Fruit fly (Drosophila melanogaster): Measurements from ENCODE around the gene GstT3.

Gene GstT3

dm6 chrX:20519049-20519448, 51.8 kb downstream of the GstT3 start (continued):
- TF ChIP-seq Poxn (GFP tag; IDR thresholded peaks at IDR 0.05) (no peak), gce (GFP tag; IDR thresholded peaks at IDR 0.05) (no peak), Hsf (GFP tag; optimal IDR thresholded peaks at IDR 0.05) (peak; percentile 39), nerfin-2 (GFP tag; IDR thresholded peaks at IDR 0.05; ENCODE audit: partially characterized antibody) (no peak), CG17186 (GFP tag; optimal IDR thresholded peaks at IDR 0.05) (no peak), CG8924 (tag; optimal IDR thresholded peaks at IDR 0.05) (no peak), run (tag; optimal IDR thresholded peaks at IDR 0.05) (peak; percentile 19), zfh1 (GFP tag; IDR thresholded peaks at IDR 0.05) (peak; percentile 52; the same call in 1 of the 3 replicates), CG3163 (GFP tag; optimal IDR thresholded peaks at IDR 0.05) (peak; percentile 7), row (GFP tag; IDR thresholded peaks at IDR 0.05) (peak; percentile 72), ftz-f1 (GFP tag; optimal IDR thresholded peaks at IDR 0.05) (no peak), esg (GFP tag; conservative IDR thresholded peaks at IDR 0.05) (peak; percentile 44; the same call in 1 of the 2 replicates), psq (GFP tag; optimal IDR thresholded peaks at IDR 0.05) (no peak), CG6272 (GFP tag; IDR thresholded peaks at IDR 0.05) (no peak), phol (tag; optimal IDR thresholded peaks at IDR 0.05) (peak; percentile 47), CG2202 (tag; optimal IDR thresholded peaks at IDR 0.05) (no peak), CG13624 (GFP tag; optimal IDR thresholded peaks at IDR 0.05) (no peak), CG31224 (GFP tag; IDR thresholded peaks at IDR 0.05) (no peak), CG3281 (GFP tag; optimal IDR thresholded peaks at IDR 0.05) (no peak), onecut (GFP tag; IDR thresholded peaks at IDR 0.05) (peak; percentile 44; the same call in 1 of the 2 replicates), twi (tag; optimal IDR thresholded peaks at IDR 0.05) (no peak), lbe (GFP tag; optimal IDR thresholded peaks at IDR 0.05) (no peak), CG4424 (GFP tag; optimal IDR thresholded peaks at IDR 0.05) (peak; percentile 14), HLH54F (GFP tag; optimal IDR thresholded peaks at IDR 0.05) (no peak), CG2678 (tag; optimal IDR thresholded peaks at IDR 0.05) (peak; percentile 58), gro (GFP tag; optimal IDR thresholded peaks at IDR 0.05) (no peak), CG34224 (GFP tag; IDR thresholded peaks at IDR 0.05; ENCODE audit: partially characterized antibody) (no peak), usp (GFP tag; optimal IDR thresholded peaks at IDR 0.05) (no peak), Med (GFP tag) (peak; percentile 52), CG17361 (GFP tag; IDR thresholded peaks at IDR 0.05) (0 out of 3 replicates have a peak, but pooled peaks have one; percentile 13), ind (GFP tag; optimal IDR thresholded peaks at IDR 0.05) (peak; percentile 37), CG2712 (tag; optimal IDR thresholded peaks at IDR 0.05) (peak; percentile 43), pnt (GFP tag; optimal IDR thresholded peaks at IDR 0.05) (no peak), CG14441 (GFP tag; IDR thresholded peaks at IDR 0.05) (peak; percentile 60), CG34422 (GFP tag; IDR thresholded peaks at IDR 0.05) (0 out of 3 replicates have a peak, but pooled peaks have one; percentile 55), CG9932 (GFP tag; IDR thresholded peaks at IDR 0.05) (peak; percentile 47), CG7987 (GFP tag; optimal IDR thresholded peaks at IDR 0.05) (no peak), Atf6 (GFP tag; IDR thresholded peaks at IDR 0.05) (peak; percentile 35; the same call in 1 of the 2 replicates), eve (GFP tag; optimal IDR thresholded peaks at IDR 0.05) (no peak), CG3838 (GFP tag; optimal IDR thresholded peaks at IDR 0.05) (no peak), CG15479 (GFP tag; optimal IDR thresholded peaks at IDR 0.05) (no peak), CG17612 (GFP tag; IDR thresholded peaks at IDR 0.05) (no peak), Taf1 (GFP tag; IDR thresholded peaks at IDR 0.05) (no peak), CG2875 (GFP tag; optimal IDR thresholded peaks at IDR 0.05) (peak; percentile 21), slp2 (GFP tag; optimal IDR thresholded peaks at IDR 0.05) (peak; percentile 32), Doc2 (GFP tag; IDR thresholded peaks at IDR 0.05) (no peak), HLHmδ (GFP tag; optimal IDR thresholded peaks at IDR 0.05) (no peak), bab2 (GFP tag; optimal IDR thresholded peaks at IDR 0.05) (peak; percentile 8), CG15269 (tag; optimal IDR thresholded peaks at IDR 0.05) (peak; percentile 55), CG7963 (GFP tag; IDR thresholded peaks at IDR 0.05; ENCODE audit: partially characterized antibody) (no peak), Drgx (GFP tag; IDR thresholded peaks at IDR 0.05) (peak; percentile 74), Pdp1 (GFP tag; optimal IDR thresholded peaks at IDR 0.05) (peak; percentile 20)

Data from whole organism, embryonic.